Worm (Caenorhabditis elegans) whole organism, young adult: ENCODE results near the gene spp-28.

Experiments
- C06A6.2 ChIP-seq: fragments of 200-800 bp; sonication (Bioruptor generic); conservative IDR thresholded peaks from 2 replicates; pipeline ENCODE4 v1.3.6; 2022; ENCODE audit warnings: missing genetic modification characterization, missing compliant biosample characterization
- D2030.7 ChIP-seq: fragments of 200-800 bp; sonication (Bioruptor generic); IDR thresholded peaks from 2 replicates; pipeline ENCODE4 v1.3.6; 2022; ENCODE audit warnings: missing genetic modification reagents, missing genetic modification characterization, missing compliant biosample characterization
- F22D6.2 ChIP-seq: sonication (generic microtip); optimal IDR thresholded peaks from 2 replicates; lab custom pipeline; 2016; ENCODE audit warnings: mild to moderate bottlenecking, missing genetic modification characterization, missing compliant biosample characterization
- F49E8.2 ChIP-seq: sonication (generic microtip); optimal IDR thresholded peaks from 3 replicates; lab custom pipeline; 2017; ENCODE audit warnings: missing genetic modification characterization, mild to moderate bottlenecking, missing compliant biosample characterization, antibody characterized with exemption, moderate library complexity; ENCODE audit not compliant: insufficient read depth
- F52B5.7 ChIP-seq: sonication (generic microtip); optimal IDR thresholded peaks from 2 replicates; lab custom pipeline; 2016; ENCODE audit warnings: mild to moderate bottlenecking, missing genetic modification characterization, missing compliant biosample characterization
- F57A8.1 ChIP-seq: fragments of 200-800 bp; sonication (Bioruptor generic); optimal IDR thresholded peaks from 2 replicates; lab custom pipeline; 2018; ENCODE audit warnings: mild to moderate bottlenecking, missing genetic modification characterization, moderate library complexity, missing compliant biosample characterization
- T26A5.8 ChIP-seq: sonication (generic microtip); optimal IDR thresholded peaks from 2 replicates; lab custom pipeline; 2016; ENCODE audit warnings: missing genetic modification characterization, missing compliant biosample characterization
- Y53F4B.3 ChIP-seq: fragments of 200-800 bp; sonication (Bioruptor generic); IDR thresholded peaks from 2 replicates; pipeline ENCODE4 v1.3.6; 2022; ENCODE audit warnings: missing genetic modification reagents, missing genetic modification characterization, missing compliant biosample characterization
- Y53G8AR.9 ChIP-seq: fragments of 200-800 bp; sonication (Bioruptor generic); conservative IDR thresholded peaks from 2 replicates; pipeline ENCODE4 v1.3.6; 2022; ENCODE audit warnings: missing genetic modification reagents, missing genetic modification characterization, missing compliant biosample characterization
- Y79H2A.3 ChIP-seq: fragments of 200-800 bp; sonication (Bioruptor generic); conservative IDR thresholded peaks from 2 replicates; pipeline ENCODE4 v1.3.6; 2022; ENCODE audit warnings: missing genetic modification reagents, missing genetic modification characterization, missing compliant biosample characterization
- Y95B8A.8 ChIP-seq: fragments of 200-800 bp; sonication (Bioruptor generic); IDR thresholded peaks from 2 replicates; pipeline ENCODE4 v1.3.6; 2022; ENCODE audit warnings: missing genetic modification reagents, missing genetic modification characterization, missing compliant biosample characterization
- aptf-2 ChIP-seq: fragments of 200-800 bp; sonication (Bioruptor generic); conservative IDR thresholded peaks from 2 replicates; pipeline ENCODE4 v1.3.6; 2022; ENCODE audit warnings: missing genetic modification reagents, missing genetic modification characterization, missing compliant biosample characterization
- atf-7 ChIP-seq: sonication (generic microtip); optimal IDR thresholded peaks from 2 replicates; lab custom pipeline; 2017; ENCODE audit warnings: mild to moderate bottlenecking, missing genetic modification characterization, missing compliant biosample characterization
- attf-3 ChIP-seq: fragments of 200-800 bp; sonication (Bioruptor generic); conservative IDR thresholded peaks from 2 replicates; pipeline ENCODE4 v1.3.6; 2022; ENCODE audit warnings: missing genetic modification reagents, missing genetic modification characterization, missing compliant biosample characterization
- attf-5 ChIP-seq: fragments of 200-800 bp; sonication (Bioruptor generic); optimal IDR thresholded peaks from 2 replicates; lab custom pipeline; 2018; ENCODE audit warnings: mild to moderate bottlenecking, missing genetic modification characterization, missing compliant biosample characterization
- attf-6 ChIP-seq: fragments of 200-800 bp; sonication (Bioruptor generic); IDR thresholded peaks from 2 replicates; pipeline ENCODE4 v1.3.6; 2022; ENCODE audit warnings: missing genetic modification reagents, missing genetic modification characterization, missing compliant biosample characterization
- ceh-100 ChIP-seq: fragments of 200-800 bp; sonication (Bioruptor generic); IDR thresholded peaks from 2 replicates; pipeline ENCODE4 v1.3.6; 2022; ENCODE audit warnings: missing genetic modification reagents, missing genetic modification characterization, missing compliant biosample characterization
- ceh-27 ChIP-seq: fragments of 200-800 bp; sonication (Bioruptor generic); optimal IDR thresholded peaks from 2 replicates; lab custom pipeline; 2018; ENCODE audit warnings: mild to moderate bottlenecking, missing genetic modification characterization, moderate library complexity, missing compliant biosample characterization
- dpl-1 ChIP-seq: fragments of 150-350 bp; optimal IDR thresholded peaks from 2 replicates; lab custom pipeline; 2014; ENCODE audit warnings: missing biosample characterization, missing genetic modification reagents, missing genetic modification characterization
- efl-1 ChIP-seq: fragments of 150-350 bp; optimal IDR thresholded peaks from 2 replicates; lab custom pipeline; 2014; ENCODE audit warnings: missing biosample characterization, missing genetic modification reagents, missing genetic modification characterization
- egrh-3 ChIP-seq: fragments of 200-800 bp; sonication (Bioruptor generic); IDR thresholded peaks from 2 replicates; pipeline ENCODE4 v1.3.6; 2022; ENCODE audit warnings: missing genetic modification reagents, missing genetic modification characterization, missing compliant biosample characterization
- ets-4 ChIP-seq: fragments of 200-800 bp; sonication (Bioruptor generic); optimal IDR thresholded peaks from 2 replicates; lab custom pipeline; 2018; ENCODE audit warnings: mild to moderate bottlenecking, missing genetic modification characterization, missing compliant biosample characterization
- hlh-26 ChIP-seq: fragments of 200-800 bp; sonication (Bioruptor generic); conservative IDR thresholded peaks from 2 replicates; pipeline ENCODE4 v1.3.6; 2022; ENCODE audit warnings: missing genetic modification reagents, missing genetic modification characterization, missing compliant biosample characterization
- hrde-1 ChIP-seq: sonication (generic microtip); optimal IDR thresholded peaks from 2 replicates; lab custom pipeline; 2016; ENCODE audit warnings: missing genetic modification characterization, mild to moderate bottlenecking, missing compliant biosample characterization, moderate library complexity, missing genotype, missing genetic modification reagents, borderline replicate concordance
- hsf-1 ChIP-seq: fragments of 200-800 bp; sonication (Bioruptor generic); IDR thresholded peaks from 2 replicates; pipeline ENCODE4 v1.3.6; 2022; ENCODE audit warnings: missing genetic modification reagents, missing genetic modification characterization, missing compliant biosample characterization
- let-526 ChIP-seq: fragments of 200-800 bp; sonication (Bioruptor generic); IDR thresholded peaks from 2 replicates; pipeline ENCODE4 v1.3.6; 2022; ENCODE audit warnings: missing genetic modification reagents, missing genetic modification characterization, missing compliant biosample characterization
- let-607 ChIP-seq, 2 experiments: fragments of 200-800 bp in 1 of 2; sonication (Bioruptor generic) in 1 of 2; sonication (generic microtip) in 1 of 2; optimal IDR thresholded peaks; 2 replicates each; lab custom pipeline; 2016 to 2018; ENCODE audit warnings: mild to moderate bottlenecking in 2 of 2, missing compliant biosample characterization in 2 of 2, missing genetic modification characterization in 2 of 2, moderate library complexity in 2 of 2, missing genotype in 1 of 2
- lin-35 ChIP-seq, 3 experiments: fragments of 150-350 bp in 2 of 3; sonication (generic microtip) in 1 of 3; optimal IDR thresholded peaks; 2 replicates each; lab custom pipeline; 2014 to 2018; ENCODE audit warnings: missing biosample characterization in 3 of 3, missing genetic modification characterization in 3 of 3, missing genetic modification reagents in 3 of 3
- lin-54 ChIP-seq: fragments of 200-800 bp; sonication (Bioruptor generic); optimal IDR thresholded peaks from 2 replicates; lab custom pipeline; 2018; ENCODE audit warnings: mild to moderate bottlenecking, missing genetic modification characterization, missing compliant biosample characterization
- lir-1 ChIP-seq: fragments of 200-800 bp; sonication (Bioruptor generic); conservative IDR thresholded peaks from 2 replicates; pipeline ENCODE4 v1.3.6; 2022; ENCODE audit warnings: missing genetic modification reagents, missing genetic modification characterization, missing compliant biosample characterization
- lsy-27 ChIP-seq: sonication (generic microtip); optimal IDR thresholded peaks from 2 replicates; lab custom pipeline; 2017; ENCODE audit warnings: missing genetic modification characterization, mild to moderate bottlenecking, missing compliant biosample characterization, antibody characterized with exemption, missing genotype, borderline replicate concordance; ENCODE audit not compliant: insufficient read depth
- madf-6 ChIP-seq: fragments of 200-800 bp; sonication (Bioruptor generic); IDR thresholded peaks from 2 replicates; pipeline ENCODE4 v1.3.6; 2022; ENCODE audit warnings: missing genetic modification reagents, missing genetic modification characterization, missing compliant biosample characterization
- nfya-1 ChIP-seq: sonication (generic microtip); optimal IDR thresholded peaks from 2 replicates; lab custom pipeline; 2017; ENCODE audit warnings: antibody characterized with exemption, missing compliant biosample characterization, missing genetic modification characterization, borderline replicate concordance; ENCODE audit not compliant: insufficient read depth
- nhr-179 ChIP-seq: sonication (generic microtip); optimal IDR thresholded peaks from 2 replicates; lab custom pipeline; 2016; ENCODE audit warnings: mild to moderate bottlenecking, missing genetic modification characterization, missing compliant biosample characterization
- nhr-27 ChIP-seq: fragments of 200-800 bp; sonication (Bioruptor generic); optimal IDR thresholded peaks from 2 replicates; lab custom pipeline; 2018; ENCODE audit warnings: mild to moderate bottlenecking, missing genetic modification characterization, moderate library complexity, missing compliant biosample characterization
- nhr-90 ChIP-seq: sonication (generic microtip); optimal IDR thresholded peaks from 2 replicates; lab custom pipeline; 2016; ENCODE audit warnings: missing genotype, mild to moderate bottlenecking, missing genetic modification characterization, missing compliant biosample characterization
- rec-8 ChIP-seq, 2 experiments: sonication (generic microtip); optimal IDR thresholded peaks; 2 replicates each; lab custom pipeline; 2016; ENCODE audit warnings: mild to moderate bottlenecking in 2 of 2, missing genetic modification characterization in 2 of 2, missing genetic modification reagents in 2 of 2, missing genotype in 2 of 2, missing biosample characterization in 1 of 2, missing compliant biosample characterization in 1 of 2, moderate library complexity in 1 of 2
- repo-1 ChIP-seq: sonication (generic microtip); optimal IDR thresholded peaks from 2 replicates; lab custom pipeline; 2017; ENCODE audit warnings: mild to moderate bottlenecking, missing genetic modification characterization, missing compliant biosample characterization
- rpc-1 ChIP-seq, 2 experiments: fragments of 150-350 bp in 1 of 2; sonication (generic microtip) in 1 of 2; optimal IDR thresholded peaks; 2 replicates each; lab custom pipeline; 2014 to 2018; ENCODE audit warnings: missing biosample characterization in 1 of 2, missing genetic modification characterization in 1 of 2, missing genetic modification reagents in 1 of 2, missing genotype in 1 of 2
- sea-2 ChIP-seq: fragments of 200-800 bp; sonication (Bioruptor generic); IDR thresholded peaks from 2 replicates; pipeline ENCODE4 v1.3.6; 2022; ENCODE audit warnings: missing genetic modification characterization, missing compliant biosample characterization
- snpc-1.3 ChIP-seq: sonication (generic microtip); optimal IDR thresholded peaks from 2 replicates; lab custom pipeline; 2017; ENCODE audit warnings: missing genetic modification characterization, mild to moderate bottlenecking, missing compliant biosample characterization, antibody characterized with exemption, moderate library complexity, missing genotype, missing genetic modification reagents; ENCODE audit not compliant: insufficient read depth
- xnd-1 ChIP-seq: sonication (generic microtip); optimal IDR thresholded peaks from 2 replicates; lab custom pipeline; 2016; ENCODE audit warnings: missing genotype, missing genetic modification reagents, missing genetic modification characterization, missing compliant biosample characterization
- zim-3 ChIP-seq: sonication (generic microtip); optimal IDR thresholded peaks from 2 replicates; lab custom pipeline; 2017; ENCODE audit warnings: mild to moderate bottlenecking, missing genetic modification characterization, moderate library complexity, missing compliant biosample characterization
- ztf-26 ChIP-seq: sonication (generic microtip); optimal IDR thresholded peaks from 2 replicates; lab custom pipeline; 2017; ENCODE audit warnings: missing genetic modification characterization, missing compliant biosample characterization
- ztf-28 ChIP-seq: fragments of 200-800 bp; sonication (Bioruptor generic); IDR thresholded peaks from 2 replicates; pipeline ENCODE4 v1.3.6; 2022; ENCODE audit warnings: missing genetic modification reagents, missing genetic modification characterization, missing compliant biosample characterization
- ztf-3 ChIP-seq: fragments of 200-800 bp; sonication (Bioruptor generic); optimal IDR thresholded peaks from 2 replicates; lab custom pipeline; 2018; ENCODE audit warnings: mild to moderate bottlenecking, missing genetic modification characterization, missing compliant biosample characterization
- ztf-6 ChIP-seq: fragments of 200-800 bp; sonication (Bioruptor generic); IDR thresholded peaks from 2 replicates; pipeline ENCODE4 v1.3.6; 2022; ENCODE audit warnings: missing genetic modification reagents, missing genetic modification characterization, missing compliant biosample characterization

The spp-28 gene

DNA sequence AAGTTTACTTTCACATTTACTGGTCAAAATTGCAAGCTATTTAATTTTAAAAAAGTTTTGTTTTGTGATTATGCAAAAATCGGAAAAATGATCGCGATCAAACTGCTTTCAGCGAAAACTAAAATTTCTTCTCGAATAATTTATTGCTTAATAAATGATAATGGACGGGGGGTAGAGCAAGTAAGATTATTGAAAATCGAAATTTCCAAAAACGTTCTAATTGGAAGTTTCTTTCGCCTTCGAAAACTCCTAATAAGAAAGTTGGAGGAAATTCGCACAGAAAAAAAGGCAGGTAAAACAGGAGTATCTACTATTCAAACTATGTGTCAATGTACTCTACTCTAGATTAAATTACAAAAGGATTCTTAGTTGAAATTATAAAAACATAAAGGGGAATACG is 17.9 kb downstream of the spp-28 start (continued):
- TF ChIP-seq attf-3 (no peak), dpl-1 (GFP tag; lab: Kevin White, UChicago) (no peak), nfya-1 (tag; lab: Kevin White, UChicago) (no peak), efl-1 (GFP tag; lab: Kevin White, UChicago) (no peak), nhr-179 (tag; lab: Kevin White, UChicago) (no peak), nhr-90 (tag; lab: Kevin White, UChicago) (no peak), F49E8.2 (peak; percentile 82), sea-2 (no peak), attf-5 (no peak), lsy-27 (tag; lab: Kevin White, UChicago) (no peak), ets-4 (GFP tag; lab: Kevin White, UChicago) (no peak), ztf-28 (no peak), egrh-3 (GFP tag; lab: Robert Waterston, UW) (no peak), Y95B8A.8 (0 out of 2 replicates have a peak, but pooled peaks have one; percentile 15), hsf-1 (GFP tag; lab: Robert Waterston, UW) (peak; percentile 77), F57A8.1 (no peak), F52B5.7 (tag; lab: Kevin White, UChicago) (no peak), let-526 (GFP tag; lab: Robert Waterston, UW) (no peak), lin-35 (GFP tag; optimal IDR thresholded peaks at IDR 0.05; lab: Kevin White, UChicago) (no peak), Y79H2A.3 (GFP tag; lab: Robert Waterston, UW) (0 out of 2 replicates have a peak, but pooled peaks have one; percentile 44), ceh-27 (GFP tag; lab: Kevin White, UChicago) (no peak), repo-1 (peak; percentile 82), nhr-27 (tag; lab: Kevin White, UChicago) (no peak), D2030.7 (GFP tag; lab: Robert Waterston, UW) (peak; percentile 63), madf-6 (GFP tag; lab: Robert Waterston, UW) (peak; percentile 68), Y53G8AR.9 (GFP tag; lab: Robert Waterston, UW) (peak; percentile 89), snpc-1.3 (tag; lab: Kevin White, UChicago) (peak; percentile 77), C06A6.2 (GFP tag; lab: Robert Waterston, UW) (no peak), attf-6 (GFP tag; lab: Robert Waterston, UW) (0 out of 2 replicates have a peak, but pooled peaks have one; percentile 29), lin-54 (GFP tag; lab: Kevin White, UChicago) (peak; percentile 52), rec-8 (tag; optimal IDR thresholded peaks at IDR 0.05; lab: Kevin White, UChicago) (no peak), let-607 (tag; optimal IDR thresholded peaks at IDR 0.05; lab: Kevin White, UChicago) (peak in 1 of 2 experiments; percentile 11), F22D6.2 (tag; lab: Kevin White, UChicago) (no peak), T26A5.8 (tag; lab: Kevin White, UChicago) (peak; percentile 15), atf-7 (tag; lab: Kevin White, UChicago) (peak; percentile 68), ztf-6 (GFP tag; lab: Robert Waterston, UW) (no peak), zim-3 (peak; percentile 63)

DNA sequence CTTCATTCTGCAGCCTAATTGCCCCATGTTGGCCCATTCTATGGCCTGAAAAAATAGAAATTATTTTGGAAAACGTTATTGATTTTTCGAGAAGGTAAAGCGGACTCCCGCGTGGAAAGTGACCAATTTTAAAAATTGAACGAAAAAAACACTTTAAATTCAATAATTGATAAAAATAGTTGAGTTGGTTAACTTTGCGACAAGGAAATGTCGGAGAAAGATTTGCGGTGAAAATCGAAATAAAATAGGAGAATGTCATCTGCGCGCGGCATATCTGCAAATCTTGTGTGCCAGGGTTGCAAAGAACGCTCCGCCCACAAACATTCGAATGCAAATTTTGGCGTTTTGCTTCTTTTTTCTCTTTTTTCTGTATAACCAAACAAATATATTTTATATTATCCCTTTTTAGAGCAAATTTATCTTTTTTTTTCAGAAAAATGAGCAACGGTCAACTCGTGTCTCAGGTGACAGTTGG is 19.2 kb downstream of the spp-28 start, which contains the start of the genes rnf-121 and C16C10.4:
Gene rnf-121, minus strand, starts transcription at position 51 of the 475 bp plus-strand sequence.
Gene C16C10.4, plus strand, starts transcription at position 434 of the 475 bp plus-strand sequence.
- TF ChIP-seq lir-1 (GFP tag; lab: Robert Waterston, UW) (no peak), hlh-26 (GFP tag; lab: Robert Waterston, UW) (no peak), F49E8.2 (peak; percentile 63), xnd-1 (tag; lab: Kevin White, UChicago) (peak; percentile 38), aptf-2 (GFP tag; lab: Robert Waterston, UW) (no peak), ztf-26 (tag; lab: Kevin White, UChicago) (no peak), hrde-1 (tag; lab: Kevin White, UChicago) (peak; percentile 66), ceh-100 (GFP tag; lab: Robert Waterston, UW) (peak; percentile 77), ztf-3 (GFP tag; lab: Kevin White, UChicago) (no peak), Y53F4B.3 (GFP tag; lab: Robert Waterston, UW) (no peak), F52B5.7 (tag; lab: Kevin White, UChicago) (peak; percentile 29), ceh-27 (GFP tag; lab: Kevin White, UChicago) (no peak), rpc-1 (optimal IDR thresholded peaks at IDR 0.05; lab: Kevin White, UChicago) (peak; percentile 56), rpc-1 (tag; optimal IDR thresholded peaks at IDR 0.05; lab: Kevin White, UChicago) (no peak)
